Worm (Caenorhabditis elegans) whole organism, L4 larva: ENCODE data around the gene pph-1.

Experiments
- R02D3.7 ChIP-seq: fragments of 150-350 bp; sonication (generic microtip); optimal IDR thresholded peaks from 3 replicates; lab custom pipeline; 2014; ENCODE audit warnings: missing biosample characterization, missing genetic modification characterization
- fos-1 ChIP-seq: fragments of 150-350 bp; optimal IDR thresholded peaks from 2 replicates; lab custom pipeline; 2014; ENCODE audit warnings: missing biosample characterization, missing genetic modification characterization
- nhr-48 ChIP-seq: sonication (generic microtip); optimal IDR thresholded peaks from 2 replicates; lab custom pipeline; 2016; ENCODE audit warnings: mild to moderate bottlenecking, missing genetic modification characterization, missing compliant biosample characterization
- nhr-6 ChIP-seq: fragments of 150-350 bp; optimal IDR thresholded peaks from 2 replicates; lab custom pipeline; 2014; ENCODE audit warnings: missing biosample characterization, missing genetic modification characterization
- php-3 ChIP-seq: fragments of 200-800 bp; sonication (Bioruptor generic); IDR thresholded peaks from 2 replicates; pipeline ENCODE4 v1.3.6; 2022; ENCODE audit warnings: missing genetic modification reagents, missing genetic modification characterization, missing compliant biosample characterization
- unc-62 ChIP-seq, 3 experiments: fragments of 150-350 bp in 1 of 3; sonication (generic microtip); optimal IDR thresholded peaks in 2 of 3; peaks in 1 of 3; 1 replicate in 1 of 3; 2 replicates in 2 of 3; lab custom pipeline; 2014 to 2017; ENCODE audit warnings: missing biosample characterization in 3 of 3, missing genetic modification characterization in 3 of 3, missing genetic modification reagents in 3 of 3, missing genotype in 1 of 3

- TF ChIP-seq unc-62 (GFP tag; optimal IDR thresholded peaks at IDR 0.05 in 1 of 2; lab: Kevin White, UChicago) (peak in 1 of 2 experiments; percentile 25), unc-62 (tag; optimal IDR thresholded peaks at IDR 0.05; lab: Kevin White, UChicago) (no peak), nhr-6 (tag; lab: Kevin White, UChicago) (peak; percentile 30), R02D3.7 (tag; lab: Kevin White, UChicago) (no peak), php-3 (GFP tag; lab: Robert Waterston, UW) (no peak), nhr-48 (no peak), fos-1 (tag; lab: Kevin White, UChicago) (no peak)
Observed at ce11 chrV:10723181-10723580, 20.8 kb downstream of the pph-1 start.
